Fruit fly (Drosophila melanogaster): ENCODE data around the gene trol.

The trol gene

dm6 chrX:2468576-2468975 is 76.7 kb downstream of the trol start:
- TF ChIP-seq pad (GFP tag; optimal IDR thresholded peaks at IDR 0.05) (no peak), CG11617 (GFP tag; optimal IDR thresholded peaks at IDR 0.05) (no peak), Clk (GFP tag; optimal IDR thresholded peaks at IDR 0.05) (no peak), CG14711 (tag; optimal IDR thresholded peaks at IDR 0.05) (no peak), Hr96 (GFP tag; optimal IDR thresholded peaks at IDR 0.05) (no peak), Mnt (GFP tag; optimal IDR thresholded peaks at IDR 0.05) (no peak), CG7101 (tag; optimal IDR thresholded peaks at IDR 0.05) (no peak), CG12768 (GFP tag; optimal IDR thresholded peaks at IDR 0.05) (no peak), cic (GFP tag; optimal IDR thresholded peaks at IDR 0.05) (no peak), CG5204 (GFP tag; optimal IDR thresholded peaks at IDR 0.05) (no peak)

- TF ChIP-seq CG11617 (GFP tag; optimal IDR thresholded peaks at IDR 0.05): no peak
- no peak for TF ChIP-seq CG14711 (tag; optimal IDR thresholded peaks at IDR 0.05)
- no peak for TF ChIP-seq cic (GFP tag; optimal IDR thresholded peaks at IDR 0.05)
- TF ChIP-seq Mnt (GFP tag; optimal IDR thresholded peaks at IDR 0.05): no peak
- TF ChIP-seq Clk (GFP tag; optimal IDR thresholded peaks at IDR 0.05): no peak
- no peak for TF ChIP-seq CG12768 (GFP tag; optimal IDR thresholded peaks at IDR 0.05)
- no peak for TF ChIP-seq CG7101 (tag; optimal IDR thresholded peaks at IDR 0.05)
- TF ChIP-seq Crg-1 (GFP tag; optimal IDR thresholded peaks at IDR 0.05): no peak
- no peak for TF ChIP-seq CG7045 (GFP tag; optimal IDR thresholded peaks at IDR 0.05)
- TF ChIP-seq cnc (optimal IDR thresholded peaks at IDR 0.05): no peak
- TF ChIP-seq toe (GFP tag; optimal IDR thresholded peaks at IDR 0.05): no peak
- no peak for TF ChIP-seq bab1 (GFP tag; optimal IDR thresholded peaks at IDR 0.05)
- no peak for TF ChIP-seq ovo (GFP tag; optimal IDR thresholded peaks at IDR 0.05)
- TF ChIP-seq pad (GFP tag; optimal IDR thresholded peaks at IDR 0.05): no peak
- no peak for TF ChIP-seq CG1620 (GFP tag; optimal IDR thresholded peaks at IDR 0.05)
- TF ChIP-seq tj (GFP tag; optimal IDR thresholded peaks at IDR 0.05): no peak
Measured at dm6 chrX:2466919-2467318, 78.3 kb downstream of the trol start.

DNA sequence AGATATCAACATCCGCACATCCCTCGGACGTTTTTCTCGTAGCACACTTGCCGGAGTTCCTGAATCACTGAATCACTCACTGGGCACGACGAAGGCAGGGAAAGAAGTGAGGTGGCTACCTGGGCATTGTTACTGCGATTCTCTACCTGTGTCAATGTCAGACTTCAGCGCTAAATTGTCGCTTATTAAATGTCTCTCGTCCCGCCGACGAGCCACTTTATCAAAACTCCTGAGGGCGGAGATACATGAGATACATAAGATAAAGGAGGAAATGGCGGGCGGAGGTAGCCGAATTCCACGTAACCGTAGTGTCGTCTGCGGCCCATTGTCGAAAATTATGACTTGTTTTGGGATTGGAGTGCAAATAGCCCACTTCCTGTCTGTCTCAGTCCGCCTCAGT is 79.5 kb downstream of the trol start:
- no peak for TF ChIP-seq CG33017 (tag; optimal IDR thresholded peaks at IDR 0.05)

- no peak for TF ChIP-seq CG14711 (tag; optimal IDR thresholded peaks at IDR 0.05)
- TF ChIP-seq cnc (optimal IDR thresholded peaks at IDR 0.05): no peak
- no peak for TF ChIP-seq Hr96 (GFP tag; optimal IDR thresholded peaks at IDR 0.05)
- no peak for TF ChIP-seq CG33017 (tag; optimal IDR thresholded peaks at IDR 0.05)
- no peak for TF ChIP-seq ovo (GFP tag; optimal IDR thresholded peaks at IDR 0.05)
- no peak for TF ChIP-seq pad (GFP tag; optimal IDR thresholded peaks at IDR 0.05)
- TF ChIP-seq toe (GFP tag; optimal IDR thresholded peaks at IDR 0.05): no peak
- no peak for TF ChIP-seq kay (GFP tag; ENCODE audit: borderline replicate concordance)
- no peak for TF ChIP-seq Crg-1 (GFP tag; optimal IDR thresholded peaks at IDR 0.05)
- TF ChIP-seq CG1620 (GFP tag; optimal IDR thresholded peaks at IDR 0.05): no peak
- TF ChIP-seq bab1 (GFP tag; optimal IDR thresholded peaks at IDR 0.05): no peak
- no peak for TF ChIP-seq CG7045 (GFP tag; optimal IDR thresholded peaks at IDR 0.05)
- TF ChIP-seq cic (GFP tag; optimal IDR thresholded peaks at IDR 0.05): no peak
- TF ChIP-seq CG5204 (GFP tag; optimal IDR thresholded peaks at IDR 0.05): no peak
Measured at dm6 chrX:2464189-2464588, 81.0 kb downstream of the trol start.

DNA sequence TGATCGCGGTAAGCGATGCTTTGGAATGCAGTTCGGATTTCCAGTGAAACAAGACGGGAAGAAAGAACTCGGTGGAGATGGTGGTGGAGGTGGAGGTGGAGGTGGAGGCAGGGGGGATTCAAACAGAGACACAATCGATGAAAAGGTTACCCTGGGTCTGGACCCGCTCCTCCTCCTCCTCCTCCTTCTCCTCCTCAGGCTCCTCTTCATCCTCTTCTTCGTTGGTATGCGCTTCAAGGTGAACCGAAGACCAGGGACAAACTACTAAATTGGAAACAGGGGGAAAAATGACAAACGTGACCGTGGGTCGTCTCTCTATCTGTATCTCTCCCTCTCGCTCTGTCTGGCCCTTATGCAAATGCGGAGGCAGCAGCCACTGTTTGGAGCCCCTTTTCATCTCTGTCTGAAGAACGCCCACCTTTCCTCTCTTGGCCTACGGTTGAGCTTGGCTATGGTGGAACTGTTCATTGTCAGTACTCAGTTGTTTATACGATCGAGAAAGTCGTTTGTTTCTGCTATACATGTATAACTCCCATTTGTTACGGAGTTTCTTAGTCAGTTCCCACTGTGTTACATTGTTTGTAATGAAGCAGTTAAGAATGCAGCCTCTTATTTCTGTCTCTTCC is 82.2 kb downstream of the trol start:
- TF ChIP-seq kay (GFP tag; ENCODE audit: borderline replicate concordance) (no peak), Crg-1 (GFP tag; optimal IDR thresholded peaks at IDR 0.05) (no peak), CG7045 (GFP tag; optimal IDR thresholded peaks at IDR 0.05) (no peak), cnc (optimal IDR thresholded peaks at IDR 0.05) (no peak), tj (GFP tag; optimal IDR thresholded peaks at IDR 0.05) (no peak), CG33017 (tag; optimal IDR thresholded peaks at IDR 0.05) (no peak), bab1 (GFP tag; optimal IDR thresholded peaks at IDR 0.05) (no peak), cic (GFP tag; optimal IDR thresholded peaks at IDR 0.05) (no peak), pad (GFP tag; optimal IDR thresholded peaks at IDR 0.05) (no peak), CG1620 (GFP tag; optimal IDR thresholded peaks at IDR 0.05) (no peak), Hr96 (GFP tag; optimal IDR thresholded peaks at IDR 0.05) (no peak), CG7101 (tag; optimal IDR thresholded peaks at IDR 0.05) (no peak), CG14711 (tag; optimal IDR thresholded peaks at IDR 0.05) (no peak)

- TF ChIP-seq Crg-1 (GFP tag; optimal IDR thresholded peaks at IDR 0.05) (no peak), CG11617 (GFP tag; optimal IDR thresholded peaks at IDR 0.05) (no peak)
Measured at dm6 chrX:2461421-2462393, 83.5 kb downstream of the trol start.

dm6 chrX:2459843-2460242 is 85.4 kb downstream of the trol start:
- TF ChIP-seq CG12768 (GFP tag; optimal IDR thresholded peaks at IDR 0.05) (no peak), kay (GFP tag; ENCODE audit: borderline replicate concordance) (no peak), cnc (optimal IDR thresholded peaks at IDR 0.05) (no peak), CG5204 (GFP tag; optimal IDR thresholded peaks at IDR 0.05) (no peak), Clk (GFP tag; optimal IDR thresholded peaks at IDR 0.05) (no peak), cic (GFP tag; optimal IDR thresholded peaks at IDR 0.05) (no peak), CG1620 (GFP tag; optimal IDR thresholded peaks at IDR 0.05) (no peak), CG14711 (tag; optimal IDR thresholded peaks at IDR 0.05) (no peak), ovo (GFP tag; optimal IDR thresholded peaks at IDR 0.05) (no peak), toe (GFP tag; optimal IDR thresholded peaks at IDR 0.05) (no peak), CG7045 (GFP tag; optimal IDR thresholded peaks at IDR 0.05) (no peak), Mnt (GFP tag; optimal IDR thresholded peaks at IDR 0.05) (no peak), tj (GFP tag; optimal IDR thresholded peaks at IDR 0.05) (no peak)

All from whole organism, adult.